Worm (Caenorhabditis elegans): Measurements from ENCODE around the gene K09F6.9.

K09F6.9 gene

ce11 chrII:2320097-2320496, 37.6 kb upstream of the K09F6.9 start, which contains the start of gene ZK1240.3:
Gene ZK1240.3, plus strand, starts transcription at chrII:2320334.
- TF ChIP-seq pha-4 (tag; optimal IDR thresholded peaks at IDR 0.05): no peak
- no peak for TF ChIP-seq fkh-6 (tag; optimal IDR thresholded peaks at IDR 0.05)
- TF ChIP-seq ceh-14 (tag; optimal IDR thresholded peaks at IDR 0.05): no peak
- TF ChIP-seq elt-2 (tag; optimal IDR thresholded peaks at IDR 0.05): peak; percentile 17
- TF ChIP-seq ttx-3 (tag; optimal IDR thresholded peaks at IDR 0.05): no peak
- no peak for TF ChIP-seq sox-4 (tag; optimal IDR thresholded peaks at IDR 0.05)
- no peak for TF ChIP-seq npax-4 (tag; optimal IDR thresholded peaks at IDR 0.05)
- no peak for TF ChIP-seq ref-2 (tag; optimal IDR thresholded peaks at IDR 0.05)

DNA sequence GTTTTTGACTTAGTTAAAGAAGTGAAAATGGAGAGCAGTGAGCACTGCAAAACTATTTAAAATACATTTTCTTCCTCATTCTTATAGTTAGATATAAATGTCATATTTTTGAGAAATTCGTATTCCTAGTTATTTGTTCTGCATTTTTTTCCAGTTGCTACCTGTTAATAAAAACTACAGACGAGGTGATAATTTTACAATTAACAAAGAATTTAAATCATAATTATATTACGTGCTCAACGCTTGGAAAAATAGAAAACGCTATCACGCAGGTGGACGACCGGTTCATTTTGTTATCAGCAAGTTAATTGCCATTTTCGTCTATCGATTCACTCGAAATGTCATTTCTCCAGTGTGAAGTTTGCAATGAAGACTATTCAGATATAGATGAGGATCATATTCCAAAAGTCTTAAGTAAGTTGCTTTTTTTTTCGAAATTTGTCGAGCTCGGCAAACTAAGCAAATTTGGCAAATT, 35.4 kb upstream of the K09F6.9 start, which contains the start of the genes ZK1240.5 and ZK1240.9:
TSS of gene ZK1240.5 (minus strand) at position 51 of the 475 bp plus-strand sequence.
TSS of gene ZK1240.9 (plus strand) at position 307 of the 475 bp plus-strand sequence.
- TF ChIP-seq ceh-9 (tag; optimal IDR thresholded peaks at IDR 0.05) (no peak), unc-86 (tag; optimal IDR thresholded peaks at IDR 0.05) (no peak), lin-11 (tag; optimal IDR thresholded peaks at IDR 0.05) (no peak), hlh-8 (tag; optimal IDR thresholded peaks at IDR 0.05) (no peak), elt-4 (tag; optimal IDR thresholded peaks at IDR 0.05) (no peak), ceh-2 (tag; optimal IDR thresholded peaks at IDR 0.05) (no peak), ttx-3 (tag; optimal IDR thresholded peaks at IDR 0.05) (no peak), syd-9 (tag; optimal IDR thresholded peaks at IDR 0.05) (no peak), elt-2 (tag; optimal IDR thresholded peaks at IDR 0.05) (no peak), pat-9 (tag; optimal IDR thresholded peaks at IDR 0.05) (no peak), Y22D7AL.16 (tag; optimal IDR thresholded peaks at IDR 0.05) (no peak), sox-4 (tag; optimal IDR thresholded peaks at IDR 0.05) (no peak), ama-1 (optimal IDR thresholded peaks at IDR 0.05) (no peak), ceh-30 (tag; optimal IDR thresholded peaks at IDR 0.05) (no peak), madf-2 (tag; optimal IDR thresholded peaks at IDR 0.05) (no peak), rnt-1 (tag; optimal IDR thresholded peaks at IDR 0.05) (no peak), dve-1 (tag; optimal IDR thresholded peaks at IDR 0.05) (no peak)

ce11 chrII:2312747-2313146, 30.2 kb upstream of the K09F6.9 start, which contains the start of the genes trim-21 and B0281.1:
Gene trim-21, minus strand, starts transcription at chrII:2312847.
Gene B0281.1, plus strand, starts transcription at chrII:2313067.
- no peak for TF ChIP-seq gmeb-2 (tag; optimal IDR thresholded peaks at IDR 0.05)
- no peak for TF ChIP-seq ceh-34 (tag; optimal IDR thresholded peaks at IDR 0.05)
- TF ChIP-seq rnt-1 (tag; optimal IDR thresholded peaks at IDR 0.05): no peak
- no peak for TF ChIP-seq ceh-19 (GFP tag; optimal IDR thresholded peaks at IDR 0.05)
- no peak for TF ChIP-seq fkh-10 (GFP tag; optimal IDR thresholded peaks at IDR 0.05)
- TF ChIP-seq ama-1 (optimal IDR thresholded peaks at IDR 0.05): no peak
- TF ChIP-seq unc-42 (tag; optimal IDR thresholded peaks at IDR 0.05): no peak
- no peak for TF ChIP-seq dmd-4 (tag; optimal IDR thresholded peaks at IDR 0.05; ENCODE audit: borderline replicate concordance)
- no peak for TF ChIP-seq K02D7.2 (tag; optimal IDR thresholded peaks at IDR 0.05)
- TF ChIP-seq fax-1 (tag; optimal IDR thresholded peaks at IDR 0.05): no peak
- TF ChIP-seq pag-3 (tag; optimal IDR thresholded peaks at IDR 0.05; ENCODE audit: borderline replicate concordance): no peak
- TF ChIP-seq pha-2 (tag; optimal IDR thresholded peaks at IDR 0.05): no peak
- TF ChIP-seq ceh-9 (tag; optimal IDR thresholded peaks at IDR 0.05): no peak
- no peak for TF ChIP-seq mec-3 (tag; optimal IDR thresholded peaks at IDR 0.05; ENCODE audit: borderline replicate concordance)

DNA sequence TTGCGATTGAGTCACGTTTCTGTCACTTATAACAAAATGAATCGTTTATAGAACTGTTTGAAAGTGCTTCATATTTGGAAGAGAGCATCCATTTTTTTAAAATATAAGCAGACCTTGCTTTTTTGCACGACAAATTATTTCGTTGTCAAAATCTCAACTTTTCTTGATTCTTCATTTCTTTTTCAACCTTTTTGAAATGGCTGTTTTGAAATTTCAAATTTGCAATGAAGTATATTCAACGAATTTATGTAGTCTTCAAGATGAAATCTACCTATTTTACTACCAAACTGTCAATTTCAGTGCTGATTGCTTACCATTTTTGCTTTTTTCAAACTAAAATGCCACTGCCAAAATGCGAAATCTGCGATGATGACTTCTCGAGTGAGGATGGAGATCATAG, 24.2 kb upstream of the K09F6.9 start, which contains the start of gene B0281.3:
TSS of gene B0281.3 (plus strand) at position 301 of the 400 bp plus-strand sequence.
- TF ChIP-seq nhr-11 (tag; optimal IDR thresholded peaks at IDR 0.05) (no peak), ceh-24 (tag; optimal IDR thresholded peaks at IDR 0.05) (no peak), ceh-45 (GFP tag; IDR thresholded peaks at IDR 0.05) (no peak), ceh-22 (tag; optimal IDR thresholded peaks at IDR 0.05) (no peak), lin-11 (tag; optimal IDR thresholded peaks at IDR 0.05) (no peak), ttx-3 (tag; optimal IDR thresholded peaks at IDR 0.05) (no peak), pag-3 (tag; optimal IDR thresholded peaks at IDR 0.05; ENCODE audit: borderline replicate concordance) (no peak), pax-1 (tag; optimal IDR thresholded peaks at IDR 0.05) (no peak), unc-55 (GFP tag; optimal IDR thresholded peaks at IDR 0.05) (no peak), gmeb-2 (tag; optimal IDR thresholded peaks at IDR 0.05) (no peak), odd-2 (tag; optimal IDR thresholded peaks at IDR 0.05) (no peak)

All from whole organism, late embryonic.